Fruit fly (Drosophila melanogaster) whole organism, embryonic: Measurements from ENCODE around the gene CG13605.

Source experiments
- Antp ChIP-seq: fragments of 200-800 bp; sonication (Bioruptor generic); optimal IDR thresholded peaks from 3 replicates; lab custom pipeline; 2016; ENCODE audit warnings: missing biosample characterization, missing genetic modification characterization
- Blimp-1 ChIP-seq: fragments of 200-800 bp; sonication (Bioruptor generic); optimal IDR thresholded peaks from 3 replicates; lab custom pipeline; 2018; ENCODE audit warnings: missing biosample characterization, missing genetic modification characterization, mild to moderate bottlenecking, moderate library complexity, missing genetic modification reagents
- Bteb2 ChIP-seq: fragments of 200-800 bp; sonication (Bioruptor generic); optimal IDR thresholded peaks from 2 replicates; lab custom pipeline; 2016; ENCODE audit warnings: missing biosample characterization, missing genetic modification characterization
- CG11247 ChIP-seq: fragments of 200-800 bp; sonication (Bioruptor generic); IDR thresholded peaks from 2 replicates; pipeline ENCODE4 v1.3.6; 2022; ENCODE audit warnings: missing biosample characterization, missing genetic modification characterization
- CG12391 ChIP-seq: fragments of 200-800 bp; sonication (Bioruptor generic); optimal IDR thresholded peaks from 3 replicates; lab custom pipeline; 2018; ENCODE audit warnings: missing biosample characterization, mild to moderate bottlenecking, missing genetic modification characterization, moderate library complexity
- CG14667 ChIP-seq: fragments of 200-800 bp; sonication (Bioruptor generic); IDR thresholded peaks from 2 replicates; pipeline ENCODE4 v1.3.6; 2022; ENCODE audit warnings: missing biosample characterization, missing genetic modification characterization
- CG15073 ChIP-seq: fragments of 200-800 bp; sonication (Bioruptor generic); optimal IDR thresholded peaks from 2 replicates; lab custom pipeline; 2016; ENCODE audit warnings: missing biosample characterization, missing genetic modification characterization
- CG1602 ChIP-seq: fragments of 200-800 bp; sonication (Bioruptor generic); optimal IDR thresholded peaks from 3 replicates; lab custom pipeline; 2016; ENCODE audit warnings: missing biosample characterization, missing genetic modification characterization
- CG1647 ChIP-seq: fragments of 200-800 bp; sonication (Bioruptor generic); optimal IDR thresholded peaks from 3 replicates; lab custom pipeline; 2016; ENCODE audit warnings: missing biosample characterization, missing genetic modification characterization
- CG17359 ChIP-seq: fragments of 200-800 bp; sonication (Bioruptor generic); optimal IDR thresholded peaks from 3 replicates; lab custom pipeline; 2018; ENCODE audit warnings: missing biosample characterization, mild to moderate bottlenecking, missing genetic modification characterization, moderate library complexity
- CG1832 ChIP-seq: fragments of 200-800 bp; sonication (Bioruptor generic); optimal IDR thresholded peaks from 2 replicates; lab custom pipeline; 2017; ENCODE audit warnings: missing biosample characterization, mild to moderate bottlenecking, missing genetic modification characterization, inconsistent platforms
- CG2120 ChIP-seq: fragments of 200-800 bp; sonication (Bioruptor generic); optimal IDR thresholded peaks from 3 replicates; lab custom pipeline; 2016; ENCODE audit warnings: missing biosample characterization, missing genetic modification characterization
- CG2712 ChIP-seq: fragments of 200-800 bp; optimal IDR thresholded peaks from 3 replicates; lab custom pipeline; 2019; ENCODE audit warnings: missing biosample characterization, mild to moderate bottlenecking, missing genetic modification characterization, moderate library complexity
- CG3065 ChIP-seq: fragments of 200-800 bp; sonication (Bioruptor generic); optimal IDR thresholded peaks from 2 replicates; lab custom pipeline; 2016; ENCODE audit warnings: missing biosample characterization, missing genetic modification characterization
- CG32532 ChIP-seq: fragments of 200-800 bp; sonication (Bioruptor generic); IDR thresholded peaks from 2 replicates; pipeline ENCODE4 v1.3.6; 2022; ENCODE audit warnings: missing biosample characterization, missing genetic modification characterization
- CG33213 ChIP-seq: fragments of 200-800 bp; sonication (Bioruptor generic); optimal IDR thresholded peaks from 3 replicates; lab custom pipeline; 2016; ENCODE audit warnings: missing biosample characterization, missing genetic modification characterization
- CG3838 ChIP-seq: fragments of 200-800 bp; sonication (Bioruptor generic); optimal IDR thresholded peaks from 3 replicates; lab custom pipeline; 2016; ENCODE audit warnings: missing biosample characterization, missing genetic modification characterization
- CG5180 ChIP-seq: fragments of 200-800 bp; sonication (Bioruptor generic); optimal IDR thresholded peaks from 3 replicates; lab custom pipeline; 2017; ENCODE audit warnings: missing biosample characterization, missing genetic modification characterization, mild to moderate bottlenecking, moderate library complexity, missing genetic modification reagents
- CG6654 ChIP-seq: fragments of 200-800 bp; sonication (Bioruptor generic); optimal IDR thresholded peaks from 2 replicates; lab custom pipeline; 2017; ENCODE audit warnings: missing biosample characterization, mild to moderate bottlenecking, missing genetic modification characterization
- CG7928 ChIP-seq: fragments of 200-800 bp; sonication (Bioruptor generic); optimal IDR thresholded peaks from 2 replicates; lab custom pipeline; 2017; ENCODE audit warnings: missing biosample characterization, mild to moderate bottlenecking, missing genetic modification characterization
- CG7963 ChIP-seq: fragments of 200-800 bp; sonication (Bioruptor generic); IDR thresholded peaks from 3 replicates; pipeline ENCODE4 v1.3.6; 2022; ENCODE audit warnings: missing biosample characterization, missing genetic modification characterization; ENCODE audit not compliant: partially characterized antibody
- CG7987 ChIP-seq: fragments of 200-800 bp; sonication (Bioruptor generic); optimal IDR thresholded peaks from 2 replicates; lab custom pipeline; 2018; ENCODE audit warnings: missing biosample characterization, mild to moderate bottlenecking, missing genetic modification characterization, moderate library complexity
- CHES-1-like ChIP-seq: fragments of 200-800 bp; sonication (Bioruptor generic); optimal IDR thresholded peaks from 2 replicates; lab custom pipeline; 2016; ENCODE audit warnings: missing biosample characterization, missing genetic modification characterization
- Dbx ChIP-seq: fragments of 200-800 bp; sonication (Bioruptor generic); IDR thresholded peaks from 3 replicates; pipeline ENCODE4 v1.3.6; 2022; ENCODE audit warnings: missing biosample characterization, missing genetic modification characterization
- Eip74EF ChIP-seq, 2 experiments: fragments of 200-800 bp in 1 of 2; fragments of >200 bp in 1 of 2; sonication (Bioruptor generic) in 1 of 2; optimal IDR thresholded peaks; 2 replicates each; lab custom pipeline; 2017 to 2019; ENCODE audit warnings: missing biosample characterization in 2 of 2, missing genetic modification characterization in 2 of 2, mild to moderate bottlenecking in 1 of 2, moderate library complexity in 1 of 2
- Hand ChIP-seq: fragments of 200-800 bp; sonication (Bioruptor generic); optimal IDR thresholded peaks from 2 replicates; lab custom pipeline; 2017; ENCODE audit warnings: mild to moderate bottlenecking, missing biosample characterization, missing genetic modification reagents, missing genetic modification characterization
- Hey ChIP-seq: fragments of 200-800 bp; sonication (Bioruptor generic); optimal IDR thresholded peaks from 3 replicates; lab custom pipeline; 2018; ENCODE audit warnings: missing biosample characterization, mild to moderate bottlenecking, missing genetic modification characterization
- Hmr ChIP-seq: fragments of 200-800 bp; sonication (Bioruptor generic); optimal IDR thresholded peaks from 3 replicates; lab custom pipeline; 2017; ENCODE audit warnings: mild to moderate bottlenecking, missing biosample characterization, missing genetic modification reagents, missing genetic modification characterization
- Hr3 ChIP-seq: fragments of 200-800 bp; sonication (Bioruptor generic); optimal IDR thresholded peaks from 3 replicates; lab custom pipeline; 2016; ENCODE audit warnings: missing biosample characterization, missing genetic modification characterization
- Hr51 ChIP-seq, 2 experiments: fragments of 200-800 bp; sonication (Bioruptor generic); optimal IDR thresholded peaks; 2 replicates in 1 of 2; 3 replicates in 1 of 2; lab custom pipeline; 2016 to 2018; ENCODE audit warnings: missing biosample characterization in 2 of 2, missing genetic modification characterization in 2 of 2, mild to moderate bottlenecking in 1 of 2, moderate library complexity in 1 of 2
- Mad ChIP-seq: fragments of 200-800 bp; sonication (Bioruptor generic); optimal IDR thresholded peaks from 2 replicates; lab custom pipeline; 2016; ENCODE audit warnings: missing biosample characterization, missing genetic modification characterization
- Neu2 ChIP-seq: fragments of 200-800 bp; sonication (Bioruptor generic); optimal IDR thresholded peaks from 3 replicates; lab custom pipeline; 2016; ENCODE audit warnings: missing biosample characterization, missing genetic modification characterization, borderline replicate concordance
- Nf-YB ChIP-seq: fragments of 200-800 bp; sonication (Bioruptor generic); optimal IDR thresholded peaks from 3 replicates; lab custom pipeline; 2019; ENCODE audit warnings: missing biosample characterization, mild to moderate bottlenecking, missing genetic modification characterization, moderate library complexity
- Oli ChIP-seq: fragments of 200-800 bp; sonication (Bioruptor generic); optimal IDR thresholded peaks from 2 replicates; lab custom pipeline; 2018; ENCODE audit warnings: missing biosample characterization, mild to moderate bottlenecking, missing genetic modification characterization, moderate library complexity
- Sry-δ ChIP-seq: fragments of 200-800 bp; sonication (Bioruptor generic); optimal IDR thresholded peaks from 2 replicates; lab custom pipeline; 2016; ENCODE audit warnings: missing biosample characterization, missing genetic modification characterization
- TFAM ChIP-seq: fragments of 200-800 bp; sonication (Bioruptor generic); optimal IDR thresholded peaks from 2 replicates; lab custom pipeline; 2017; ENCODE audit warnings: missing biosample characterization, missing genetic modification characterization, inconsistent platforms
- Tbp ChIP-seq: fragments of >200 bp; optimal IDR thresholded peaks from 2 replicates; lab custom pipeline; 2018; ENCODE audit warnings: missing biosample characterization, missing genetic modification characterization
- bigmax ChIP-seq: fragments of 200-800 bp; sonication (Bioruptor generic); optimal IDR thresholded peaks from 2 replicates; lab custom pipeline; 2018; ENCODE audit warnings: missing biosample characterization, mild to moderate bottlenecking, missing genetic modification characterization
- cato ChIP-seq: fragments of 200-800 bp; sonication (Bioruptor generic); optimal IDR thresholded peaks from 2 replicates; lab custom pipeline; 2016; ENCODE audit warnings: missing biosample characterization, missing genetic modification characterization, borderline replicate concordance
- danr ChIP-seq: fragments of 200-800 bp; sonication (Bioruptor generic); IDR thresholded peaks from 2 replicates; pipeline ENCODE4 v1.3.6; 2022; ENCODE audit warnings: missing biosample characterization, missing genetic modification characterization
- eyg ChIP-seq: fragments of 200-800 bp; sonication (Bioruptor generic); optimal IDR thresholded peaks from 3 replicates; lab custom pipeline; 2016; ENCODE audit warnings: missing biosample characterization, missing genetic modification characterization
- jing ChIP-seq: fragments of 200-800 bp; sonication (Bioruptor generic); optimal IDR thresholded peaks from 2 replicates; lab custom pipeline; 2018; ENCODE audit warnings: missing biosample characterization, mild to moderate bottlenecking, missing genetic modification characterization
- mirr ChIP-seq: fragments of 200-800 bp; sonication (Bioruptor generic); optimal IDR thresholded peaks from 3 replicates; lab custom pipeline; 2018; ENCODE audit warnings: missing biosample characterization, mild to moderate bottlenecking, missing genetic modification characterization
- nau ChIP-seq: fragments of 200-800 bp; sonication (Bioruptor generic); optimal IDR thresholded peaks from 3 replicates; lab custom pipeline; 2017; ENCODE audit warnings: missing biosample characterization, mild to moderate bottlenecking, missing genetic modification characterization, missing genetic modification reagents
- pnt ChIP-seq: fragments of 200-800 bp; sonication (Bioruptor generic); optimal IDR thresholded peaks from 3 replicates; lab custom pipeline; 2016; ENCODE audit warnings: missing biosample characterization, missing genetic modification characterization
- run ChIP-seq: fragments of 200-800 bp; sonication (Bioruptor generic); optimal IDR thresholded peaks from 3 replicates; lab custom pipeline; 2018; ENCODE audit warnings: missing biosample characterization, mild to moderate bottlenecking, missing genetic modification characterization
- tap ChIP-seq: fragments of 200-800 bp; optimal IDR thresholded peaks from 3 replicates; lab custom pipeline; 2019; ENCODE audit warnings: missing biosample characterization, mild to moderate bottlenecking, missing genetic modification characterization, moderate library complexity
- trh ChIP-seq: fragments of 200-800 bp; sonication (Bioruptor generic); optimal IDR thresholded peaks from 2 replicates; lab custom pipeline; 2016; ENCODE audit warnings: missing biosample characterization, missing genetic modification characterization
- unc-4 ChIP-seq: fragments of 200-800 bp; sonication (Bioruptor generic); IDR thresholded peaks from 2 replicates; pipeline ENCODE4 v1.3.6; 2022; ENCODE audit warnings: missing biosample characterization, missing genetic modification characterization; ENCODE audit not compliant: partially characterized antibody

The CG13605 gene

dm6 chr3R:24141013-24141592 lies 28.9 kb upstream of the CG13605 start, which contains the start of gene Kal1 (continued):
- TF ChIP-seq Blimp-1 (GFP tag; lab: Kevin White, UChicago) = peak; percentile 96
- peak; percentile 87 for TF ChIP-seq CG32532
- peak; percentile 95 for TF ChIP-seq Oli (tag; lab: Kevin White, UChicago)
- peak; percentile 86 for TF ChIP-seq Hmr (GFP tag; lab: Kevin White, UChicago)
- TF ChIP-seq CHES-1-like (GFP tag; lab: Kevin White, UChicago) = no peak
- no peak for TF ChIP-seq Antp (GFP tag; lab: Kevin White, UChicago)
- peak; percentile 96 for TF ChIP-seq CG17359 (tag; lab: Kevin White, UChicago)
- TF ChIP-seq danr (GFP tag; lab: Robert Waterston, UW) = peak; percentile 84
- peak; percentile 2 for TF ChIP-seq CG33213
- peak; percentile 82 for TF ChIP-seq Nf-YB
- TF ChIP-seq CG15073 (GFP tag; lab: Kevin White, UChicago) = no peak
- no peak for TF ChIP-seq Sry-δ (GFP tag; lab: Kevin White, UChicago)
- no peak for TF ChIP-seq Bteb2 (GFP tag; lab: Kevin White, UChicago)
- peak; percentile 84 for TF ChIP-seq CG1602 (GFP tag; lab: Kevin White, UChicago)
- TF ChIP-seq Hr3 (GFP tag; lab: Kevin White, UChicago) = peak; percentile 87
- TF ChIP-seq unc-4 (GFP tag; lab: Robert Waterston, UW) = no peak
- peak; percentile 52 for TF ChIP-seq trh (GFP tag; lab: Kevin White, UChicago)
- TF ChIP-seq CG5180 (GFP tag; lab: Kevin White, UChicago) = peak; percentile 85
- peak; percentile 96 for TF ChIP-seq tap (tag; lab: Kevin White, UChicago)
- no peak for TF ChIP-seq Neu2 (GFP tag; lab: Kevin White, UChicago)
- no peak for TF ChIP-seq CG1647 (GFP tag; lab: Kevin White, UChicago)
- peak; percentile 63 for TF ChIP-seq TFAM
- no peak for TF ChIP-seq CG7963
- TF ChIP-seq Hey = no peak
- TF ChIP-seq mirr (GFP tag; lab: Kevin White, UChicago) = no peak
- TF ChIP-seq CG7928 (GFP tag; lab: Kevin White, UChicago) = peak; percentile 18
- TF ChIP-seq Tbp = no peak
- TF ChIP-seq eyg (GFP tag; lab: Kevin White, UChicago) = no peak
- no peak for TF ChIP-seq bigmax (GFP tag; lab: Kevin White, UChicago)
- TF ChIP-seq CG14667 (GFP tag; lab: Robert Waterston, UW) = peak; percentile 81
- peak; percentile 71 for TF ChIP-seq CG3065 (GFP tag; lab: Kevin White, UChicago)
- TF ChIP-seq CG3838 (GFP tag; lab: Kevin White, UChicago) = no peak
- peak; percentile 94 for TF ChIP-seq CG12391
- TF ChIP-seq Hr51 (GFP tag; optimal IDR thresholded peaks at IDR 0.05; lab: Kevin White, UChicago) = peak; percentile 17 to 96
- TF ChIP-seq pnt (GFP tag; lab: Kevin White, UChicago) = no peak
- TF ChIP-seq CG6654 (GFP tag; lab: Kevin White, UChicago) = peak; percentile 73
- peak; percentile 78 for TF ChIP-seq cato
- TF ChIP-seq jing (GFP tag; lab: Kevin White, UChicago) = peak; percentile 82
- TF ChIP-seq CG2712 (tag; lab: Kevin White, UChicago) = peak; percentile 97
- TF ChIP-seq Eip74EF (GFP tag; optimal IDR thresholded peaks at IDR 0.05; lab: Kevin White, UChicago) = peak in 1 of 2 experiments; percentile 95
- no peak for TF ChIP-seq nau (GFP tag; lab: Kevin White, UChicago)
- peak; percentile 91 for TF ChIP-seq run
- peak; percentile 9 for TF ChIP-seq CG1832
- peak; percentile 71 for TF ChIP-seq Dbx
- TF ChIP-seq CG2120 = peak; percentile 17
- TF ChIP-seq CG11247 (GFP tag; lab: Robert Waterston, UW) = peak; percentile 78
- peak; percentile 73 for TF ChIP-seq Hand (GFP tag; lab: Kevin White, UChicago)
- peak; percentile 50 for TF ChIP-seq CG7987 (GFP tag; lab: Kevin White, UChicago)
- TF ChIP-seq Mad (GFP tag; lab: Kevin White, UChicago) = peak; percentile 22
